Fruit fly (Drosophila melanogaster): Measurements from ENCODE around the gene CG17078.

DNA sequence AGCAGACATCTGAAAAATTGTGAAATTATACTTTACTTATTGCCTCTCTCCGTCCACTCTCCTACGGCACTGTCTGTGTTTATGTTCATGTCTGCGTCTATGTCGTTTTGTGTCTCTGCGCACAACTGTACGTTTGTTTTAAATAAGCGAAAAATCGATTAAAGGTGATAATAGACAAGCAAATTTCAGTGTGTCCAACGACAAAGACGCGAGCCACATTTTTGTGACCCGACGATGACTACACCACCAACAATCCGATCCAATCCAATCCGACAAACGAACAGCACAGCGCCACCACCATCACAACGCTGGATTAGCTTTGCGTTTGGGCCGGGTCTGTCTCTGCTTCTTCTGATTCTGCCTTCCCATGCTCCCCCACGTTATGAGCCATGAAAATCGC is 33.5 kb downstream of the CG17078 start:
- TF ChIP-seq Gug (GFP tag; IDR thresholded peaks at IDR 0.05) (no peak), NfI (GFP tag; optimal IDR thresholded peaks at IDR 0.05) (no peak), ab (GFP tag; optimal IDR thresholded peaks at IDR 0.05) (no peak), CG1529 (GFP tag; optimal IDR thresholded peaks at IDR 0.05) (no peak), Stat92E (GFP tag; optimal IDR thresholded peaks at IDR 0.05) (no peak)
